Worm (Caenorhabditis elegans) whole organism, L4/young adult: ENCODE results near the gene chil-21.

Experiments
- W03F9.2 ChIP-seq: fragments of 150-350 bp; optimal IDR thresholded peaks from 2 replicates; lab custom pipeline; 2014; ENCODE audit warnings: missing biosample characterization, missing genetic modification characterization
- dao-5 ChIP-seq: sonication (generic microtip); optimal IDR thresholded peaks from 2 replicates; lab custom pipeline; 2016; ENCODE audit warnings: missing genotype, missing genetic modification characterization, moderate library complexity, missing compliant biosample characterization
- him-1 ChIP-seq: sonication (generic microtip); optimal IDR thresholded peaks from 2 replicates; lab custom pipeline; 2016; ENCODE audit warnings: missing genotype, missing genetic modification reagents, missing genetic modification characterization, missing compliant biosample characterization

The chil-21 gene

DNA sequence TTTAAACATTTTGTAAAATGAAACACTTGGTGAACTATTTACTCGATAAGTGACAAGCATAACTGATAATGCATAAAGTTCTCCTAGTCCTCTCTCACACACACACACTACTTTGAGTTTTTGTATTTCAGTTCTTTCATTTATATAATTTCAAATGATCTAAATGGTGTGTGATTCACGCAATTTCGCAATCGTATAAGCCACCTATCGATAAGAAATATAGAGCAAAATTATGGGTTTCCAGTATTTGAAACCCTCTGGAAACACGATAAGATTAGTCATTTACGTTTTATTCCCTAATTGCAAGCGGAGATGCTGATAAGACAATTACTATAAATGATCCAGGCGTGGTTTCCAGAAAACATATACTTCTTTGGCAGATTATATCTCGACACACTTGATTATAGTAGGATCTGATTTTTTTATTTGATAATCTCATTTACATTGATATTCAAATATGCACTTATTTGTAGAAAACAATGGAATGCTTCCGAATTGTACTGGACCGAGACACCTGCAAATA, 49.6 kb downstream of the chil-21 start, which contains the start of gene arrd-3:
Gene arrd-3, plus strand, starts transcription at position 473 of the 523 bp plus-strand sequence.
- no peak for TF ChIP-seq W03F9.2 (tag; lab: Kevin White, UChicago)
- no peak for TF ChIP-seq him-1
- TF ChIP-seq dao-5 (tag; lab: Kevin White, UChicago): no peak

DNA sequence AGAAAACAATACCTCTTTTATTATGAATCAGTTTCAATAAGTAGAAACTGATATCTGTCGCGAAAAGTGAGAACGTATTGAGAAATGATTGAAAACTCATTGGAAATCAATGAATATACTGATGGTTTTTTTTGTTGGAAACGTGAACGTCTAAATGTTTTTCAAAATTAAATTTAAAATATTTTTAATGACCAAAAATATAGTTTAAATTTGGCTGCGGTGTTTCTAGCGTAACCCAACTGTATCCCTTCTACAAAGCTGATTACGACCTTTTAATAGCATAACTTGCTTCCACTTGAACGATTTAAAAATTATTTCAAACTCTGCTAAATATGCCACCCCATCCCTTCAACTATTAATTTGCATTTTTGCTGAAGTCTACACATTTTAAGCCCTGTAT, 50.3 kb downstream of the chil-21 start, which contains the start of gene M176.9:
Gene M176.9, minus strand, starts transcription at position 101 of the 400 bp plus-strand sequence.
- TF ChIP-seq him-1: no peak
- TF ChIP-seq W03F9.2 (tag; lab: Kevin White, UChicago): no peak
- TF ChIP-seq dao-5 (tag; lab: Kevin White, UChicago): no peak
